Worm (Caenorhabditis elegans) whole organism, mixed stage, embryonic: ENCODE results near the gene clec-175.

Experiments
- M03D4.4 ChIP-seq: sonication (generic microtip); optimal IDR thresholded peaks from 2 replicates; lab custom pipeline; 2017; ENCODE audit warnings: mild to moderate bottlenecking, missing genetic modification characterization, missing compliant biosample characterization
- bed-3 ChIP-seq: fragments of 200-800 bp; sonication (Bioruptor generic); optimal IDR thresholded peaks from 3 replicates; lab custom pipeline; 2018; ENCODE audit warnings: mild to moderate bottlenecking, missing genetic modification characterization, moderate library complexity, missing compliant biosample characterization
- blmp-1 ChIP-seq: fragments of 150-350 bp; optimal IDR thresholded peaks from 2 replicates; lab custom pipeline; 2014; ENCODE audit warnings: missing biosample characterization, missing genetic modification characterization
- ceh-39 ChIP-seq: fragments of 150-350 bp; optimal IDR thresholded peaks from 2 replicates; lab custom pipeline; 2014; ENCODE audit warnings: missing biosample characterization, missing genetic modification characterization
- ceh-43 ChIP-seq: fragments of 200-800 bp; sonication (Bioruptor generic); optimal IDR thresholded peaks from 2 replicates; lab custom pipeline; 2018; ENCODE audit warnings: mild to moderate bottlenecking, missing genetic modification characterization, moderate library complexity, missing compliant biosample characterization
- ceh-83 ChIP-seq: fragments of 200-800 bp; sonication (Bioruptor generic); optimal IDR thresholded peaks from 2 replicates; lab custom pipeline; 2018; ENCODE audit warnings: mild to moderate bottlenecking, missing genetic modification characterization, missing compliant biosample characterization
- ces-1 ChIP-seq: fragments of 150-350 bp; optimal IDR thresholded peaks from 2 replicates; lab custom pipeline; 2014; ENCODE audit warnings: missing biosample characterization, missing genetic modification reagents, missing genetic modification characterization
- cnd-1 ChIP-seq: fragments of 200-800 bp; sonication (Bioruptor generic); optimal IDR thresholded peaks from 2 replicates; lab custom pipeline; 2018; ENCODE audit warnings: mild to moderate bottlenecking, missing genetic modification characterization, missing compliant biosample characterization
- drap-1 ChIP-seq: fragments of 200-800 bp; sonication (Bioruptor generic); optimal IDR thresholded peaks from 3 replicates; lab custom pipeline; 2018; ENCODE audit warnings: mild to moderate bottlenecking, missing genetic modification characterization, missing compliant biosample characterization
- elt-1 ChIP-seq: sonication (generic microtip); optimal IDR thresholded peaks from 2 replicates; lab custom pipeline; 2017; ENCODE audit warnings: missing genetic modification characterization, mild to moderate bottlenecking, missing compliant biosample characterization, antibody characterized with exemption, moderate library complexity, borderline replicate concordance; ENCODE audit not compliant: insufficient read depth
- elt-3 ChIP-seq: fragments of 150-350 bp; optimal IDR thresholded peaks from 2 replicates; lab custom pipeline; 2014; ENCODE audit warnings: missing biosample characterization, missing genetic modification characterization
- flh-1 ChIP-seq: fragments of 200-800 bp; sonication (Bioruptor generic); optimal IDR thresholded peaks from 2 replicates; lab custom pipeline; 2018; ENCODE audit warnings: mild to moderate bottlenecking, missing genetic modification characterization, moderate library complexity, missing compliant biosample characterization
- ham-2 ChIP-seq: fragments of 200-800 bp; sonication (Bioruptor generic); optimal IDR thresholded peaks from 2 replicates; lab custom pipeline; 2018; ENCODE audit warnings: mild to moderate bottlenecking, missing genetic modification characterization, missing compliant biosample characterization
- hlh-1 ChIP-seq: fragments of 150-350 bp; optimal IDR thresholded peaks from 2 replicates; lab custom pipeline; 2014; ENCODE audit warnings: missing biosample characterization, missing genetic modification reagents, missing genetic modification characterization
- lin-13 ChIP-seq: fragments of 150-350 bp; optimal IDR thresholded peaks from 2 replicates; lab custom pipeline; 2014; ENCODE audit warnings: missing biosample characterization, missing genetic modification characterization
- lin-32 ChIP-seq: fragments of 200-800 bp; sonication (Bioruptor generic); optimal IDR thresholded peaks from 2 replicates; lab custom pipeline; 2018; ENCODE audit warnings: mild to moderate bottlenecking, missing genetic modification characterization, missing compliant biosample characterization
- lsy-2 ChIP-seq: fragments of 150-350 bp; optimal IDR thresholded peaks from 2 replicates; lab custom pipeline; 2014; ENCODE audit warnings: missing biosample characterization, missing genetic modification characterization
- mab-5 ChIP-seq: fragments of 150-350 bp; optimal IDR thresholded peaks from 2 replicates; lab custom pipeline; 2014; ENCODE audit warnings: missing biosample characterization, missing genetic modification characterization
- mep-1 ChIP-seq: fragments of 150-350 bp; optimal IDR thresholded peaks from 2 replicates; lab custom pipeline; 2017; ENCODE audit warnings: missing biosample characterization, missing genetic modification reagents, missing genetic modification characterization, inconsistent platforms
- mls-2 ChIP-seq: sonication (generic microtip); optimal IDR thresholded peaks from 2 replicates; lab custom pipeline; 2016; ENCODE audit warnings: mild to moderate bottlenecking, missing genetic modification characterization, moderate library complexity, missing compliant biosample characterization
- nhr-12 ChIP-seq: fragments of 150-350 bp; optimal IDR thresholded peaks from 2 replicates; lab custom pipeline; 2014; ENCODE audit warnings: missing biosample characterization, missing genetic modification characterization
- nhr-2 ChIP-seq: fragments of 150-350 bp; optimal IDR thresholded peaks from 2 replicates; lab custom pipeline; 2014; ENCODE audit warnings: missing biosample characterization, missing genetic modification characterization
- nhr-237 ChIP-seq: fragments of 150-350 bp; optimal IDR thresholded peaks from 2 replicates; lab custom pipeline; 2014; ENCODE audit warnings: missing biosample characterization, missing genetic modification characterization
- nhr-28 ChIP-seq: fragments of 150-350 bp; optimal IDR thresholded peaks from 2 replicates; lab custom pipeline; 2014; ENCODE audit warnings: missing biosample characterization, missing genetic modification characterization
- nhr-76 ChIP-seq: sonication (generic microtip); optimal IDR thresholded peaks from 2 replicates; lab custom pipeline; 2017; ENCODE audit warnings: missing biosample characterization, missing genetic modification characterization
- pha-4 ChIP-seq: fragments of 150-350 bp; optimal IDR thresholded peaks from 2 replicates; lab custom pipeline; 2018; ENCODE audit warnings: missing biosample characterization, missing genetic modification reagents, missing genetic modification characterization
- sem-2 ChIP-seq: fragments of 200-800 bp; sonication (Bioruptor generic); optimal IDR thresholded peaks from 2 replicates; lab custom pipeline; 2018; ENCODE audit warnings: mild to moderate bottlenecking, missing genetic modification characterization, missing compliant biosample characterization
- snpc-4 ChIP-seq: fragments of 150-350 bp; optimal IDR thresholded peaks from 2 replicates; lab custom pipeline; 2014; ENCODE audit warnings: missing biosample characterization, missing genetic modification characterization
- sptf-1 ChIP-seq: sonication (generic microtip); optimal IDR thresholded peaks from 2 replicates; lab custom pipeline; 2017; ENCODE audit warnings: mild to moderate bottlenecking, missing genetic modification characterization, moderate library complexity, missing compliant biosample characterization
- tbx-8 ChIP-seq: fragments of 200-800 bp; sonication (Bioruptor generic); optimal IDR thresholded peaks from 2 replicates; lab custom pipeline; 2018; ENCODE audit warnings: mild to moderate bottlenecking, missing genetic modification characterization, moderate library complexity, missing compliant biosample characterization
- unc-120 ChIP-seq: sonication (generic microtip); optimal IDR thresholded peaks from 2 replicates; lab custom pipeline; 2017; ENCODE audit warnings: missing genetic modification characterization, missing compliant biosample characterization; ENCODE audit not compliant: poor library complexity, severe bottlenecking
- unc-39 ChIP-seq: fragments of 150-350 bp; optimal IDR thresholded peaks from 2 replicates; lab custom pipeline; 2014; ENCODE audit warnings: missing biosample characterization, missing genetic modification characterization
- unc-62 ChIP-seq: fragments of 150-350 bp; optimal IDR thresholded peaks from 2 replicates; lab custom pipeline; 2014; ENCODE audit warnings: missing biosample characterization, missing genetic modification reagents, missing genetic modification characterization
- zip-8 ChIP-seq: fragments of 150-350 bp; optimal IDR thresholded peaks from 2 replicates; lab custom pipeline; 2014; ENCODE audit warnings: missing biosample characterization, missing genetic modification characterization
- ztf-11 ChIP-seq: fragments of 150-350 bp; optimal IDR thresholded peaks from 2 replicates; lab custom pipeline; 2014; ENCODE audit warnings: missing biosample characterization, missing genetic modification characterization

Gene clec-175

DNA sequence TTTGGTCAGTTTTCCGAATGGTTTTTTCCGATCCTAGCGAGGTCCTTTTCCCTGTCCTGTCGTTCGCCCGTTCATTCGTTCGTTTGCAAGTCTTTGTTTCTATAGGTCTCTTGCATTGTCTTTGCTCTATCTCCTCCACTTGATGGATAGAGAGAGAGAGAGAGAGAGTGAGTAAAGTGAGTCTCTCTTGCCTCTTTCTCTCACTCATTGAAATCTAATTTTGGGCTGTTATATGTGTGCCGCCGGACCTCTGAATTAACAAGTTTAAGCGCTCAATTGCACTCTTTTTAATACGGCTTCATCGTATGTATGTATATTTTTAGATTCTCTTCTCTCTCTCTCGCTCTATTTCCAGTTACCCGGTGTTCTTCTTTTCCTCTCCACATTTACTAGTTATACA lies 18.3 kb upstream of the clec-175 start:
- no peak for TF ChIP-seq ceh-39 (tag; lab: Kevin White, UChicago)
- TF ChIP-seq ces-1 (GFP tag; lab: Kevin White, UChicago): peak; percentile 99

DNA sequence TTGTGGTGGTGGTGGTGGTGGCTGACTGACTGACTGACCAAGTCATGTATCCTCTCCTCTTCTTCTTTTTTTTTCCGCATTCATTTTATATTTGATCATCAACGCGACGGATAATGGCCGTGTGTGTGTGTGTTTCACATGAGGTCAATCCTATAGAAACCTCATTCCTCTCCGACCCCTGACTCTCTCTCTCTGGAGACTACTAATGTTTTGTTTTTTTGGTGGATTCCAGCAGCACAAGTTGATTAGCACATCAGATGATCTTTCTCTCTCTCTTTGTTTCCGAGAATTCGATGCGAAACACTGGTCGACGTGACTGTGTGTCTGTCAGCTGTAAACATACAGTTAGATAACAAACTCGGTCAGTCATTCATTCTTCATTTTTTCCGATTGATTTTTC lies 17.0 kb upstream of the clec-175 start, which contains the start of gene Y24D9A.7:
Y24D9A.7 (minus strand) TSS at position 46 of the 400 bp plus-strand sequence.
- TF ChIP-seq zip-8 (no peak), ztf-11 (no peak), hlh-1 (tag; lab: Kevin White, UChicago) (no peak), mep-1 (no peak), unc-39 (tag; lab: Kevin White, UChicago) (no peak), nhr-2 (tag; lab: Kevin White, UChicago) (no peak), nhr-28 (tag; lab: Kevin White, UChicago) (no peak), bed-3 (GFP tag; lab: Kevin White, UChicago) (no peak), drap-1 (GFP tag; lab: Kevin White, UChicago) (no peak), snpc-4 (no peak), blmp-1 (no peak), nhr-12 (tag; lab: Kevin White, UChicago) (no peak), ces-1 (GFP tag; lab: Kevin White, UChicago) (no peak), unc-120 (tag; lab: Kevin White, UChicago) (no peak), nhr-237 (no peak), sem-2 (GFP tag; lab: Kevin White, UChicago) (no peak), lin-32 (GFP tag; lab: Kevin White, UChicago) (no peak), flh-1 (GFP tag; lab: Kevin White, UChicago) (no peak), mab-5 (tag; lab: Kevin White, UChicago) (no peak)

DNA sequence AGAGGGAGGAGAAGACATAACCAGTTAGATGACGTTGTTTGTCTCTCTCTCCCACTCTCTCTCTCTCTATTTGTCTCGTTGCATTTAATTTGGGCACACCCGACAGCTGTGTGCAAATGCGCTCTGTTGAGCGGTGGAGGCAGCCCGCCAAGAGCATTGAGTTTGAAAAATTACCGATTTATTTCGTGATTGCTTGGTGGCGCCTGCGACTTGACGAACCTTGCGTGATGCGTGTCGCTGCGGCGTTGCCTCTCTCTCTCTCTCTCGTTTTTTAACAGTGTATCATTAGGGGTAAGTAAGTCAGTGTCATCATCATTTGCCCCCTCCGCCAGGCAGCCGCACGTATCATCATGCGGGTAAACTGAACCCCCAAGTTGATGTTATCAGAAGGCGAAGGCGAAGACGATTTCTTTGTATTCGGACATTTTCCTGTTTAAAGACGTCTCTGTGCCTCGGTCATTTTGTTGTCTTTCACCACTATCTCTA lies 16.0 kb upstream of the clec-175 start:
- TF ChIP-seq ceh-43 (GFP tag; lab: Kevin White, UChicago) (peak; percentile 17), ceh-83 (GFP tag; lab: Kevin White, UChicago) (no peak), M03D4.4 (tag; lab: Kevin White, UChicago) (no peak), elt-1 (tag; lab: Kevin White, UChicago) (peak; percentile 37), bed-3 (GFP tag; lab: Kevin White, UChicago) (no peak), unc-62 (GFP tag; lab: Kevin White, UChicago) (peak; percentile 39), hlh-1 (tag; lab: Kevin White, UChicago) (peak; percentile 55), elt-3 (no peak), sem-2 (GFP tag; lab: Kevin White, UChicago) (no peak), unc-120 (tag; lab: Kevin White, UChicago) (peak; percentile 18), drap-1 (GFP tag; lab: Kevin White, UChicago) (peak; percentile 5), unc-39 (tag; lab: Kevin White, UChicago) (no peak), zip-8 (no peak), nhr-12 (tag; lab: Kevin White, UChicago) (no peak), lin-32 (GFP tag; lab: Kevin White, UChicago) (peak; percentile 25), ham-2 (GFP tag; lab: Kevin White, UChicago) (peak; percentile 46), cnd-1 (tag; lab: Kevin White, UChicago) (peak; percentile 54), flh-1 (GFP tag; lab: Kevin White, UChicago) (no peak), ceh-39 (tag; lab: Kevin White, UChicago) (peak; percentile 57), mep-1 (peak; percentile 71), pha-4 (tag; lab: Kevin White, UChicago) (peak; percentile 55), snpc-4 (no peak), nhr-2 (tag; lab: Kevin White, UChicago) (no peak), lsy-2 (tag; lab: Kevin White, UChicago) (peak; percentile 45), ztf-11 (no peak), ces-1 (GFP tag; lab: Kevin White, UChicago) (peak; percentile 42), blmp-1 (no peak), tbx-8 (no peak), nhr-76 (tag; lab: Kevin White, UChicago) (no peak), sptf-1 (tag; lab: Kevin White, UChicago) (peak; percentile 27), lin-13 (peak; percentile 41), nhr-237 (no peak), nhr-28 (tag; lab: Kevin White, UChicago) (no peak), mab-5 (tag; lab: Kevin White, UChicago) (no peak), mls-2 (peak; percentile 8)
